Fruit fly (Drosophila melanogaster): ENCODE measurements around the gene Alp12.

DNA sequence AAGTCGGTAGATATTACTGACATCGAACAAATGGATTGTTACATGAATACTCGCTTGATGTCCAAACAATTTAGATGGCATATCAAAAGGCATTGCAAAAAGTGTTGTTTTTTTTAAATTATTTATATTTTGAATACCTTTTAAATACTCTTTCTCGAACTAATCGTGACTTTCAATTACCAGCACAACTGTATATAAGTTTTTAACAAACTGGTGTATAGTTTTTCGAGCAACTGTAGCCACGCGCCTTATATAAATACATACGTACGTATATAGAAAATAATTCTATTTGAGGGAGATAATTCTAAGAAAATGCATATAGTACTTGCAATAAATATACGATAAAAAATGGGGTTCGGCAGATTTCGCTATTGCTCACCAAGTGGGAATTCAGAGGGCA, 16.4 kb downstream of the Alp12 start:
- TF ChIP-seq br (GFP tag; optimal IDR thresholded peaks at IDR 0.05) (no peak), foxo (GFP tag; optimal IDR thresholded peaks at IDR 0.05) (no peak), CG32264 (GFP tag; optimal IDR thresholded peaks at IDR 0.05) (no peak), brk (GFP tag; optimal IDR thresholded peaks at IDR 0.05) (no peak), N (GFP tag; optimal IDR thresholded peaks at IDR 0.05) (no peak), Myc (optimal IDR thresholded peaks at IDR 0.05) (no peak), Mio (GFP tag; optimal IDR thresholded peaks at IDR 0.05) (no peak), Abd-B (GFP tag; optimal IDR thresholded peaks at IDR 0.05) (no peak), rgr (GFP tag; optimal IDR thresholded peaks at IDR 0.05) (no peak), Hr83 (GFP tag; optimal IDR thresholded peaks at IDR 0.05; ENCODE audit: poor library complexity, severe bottlenecking) (no peak), GATAd (GFP tag; optimal IDR thresholded peaks at IDR 0.05) (no peak), h (GFP tag; optimal IDR thresholded peaks at IDR 0.05) (no peak), Hr78 (GFP tag; optimal IDR thresholded peaks at IDR 0.05) (no peak), Hnf4 (GFP tag; optimal IDR thresholded peaks at IDR 0.05) (no peak)

All from whole organism, wandering third instar larva.